Worm (Caenorhabditis elegans): ENCODE results near the gene F10E9.10.

Gene F10E9.10

DNA sequence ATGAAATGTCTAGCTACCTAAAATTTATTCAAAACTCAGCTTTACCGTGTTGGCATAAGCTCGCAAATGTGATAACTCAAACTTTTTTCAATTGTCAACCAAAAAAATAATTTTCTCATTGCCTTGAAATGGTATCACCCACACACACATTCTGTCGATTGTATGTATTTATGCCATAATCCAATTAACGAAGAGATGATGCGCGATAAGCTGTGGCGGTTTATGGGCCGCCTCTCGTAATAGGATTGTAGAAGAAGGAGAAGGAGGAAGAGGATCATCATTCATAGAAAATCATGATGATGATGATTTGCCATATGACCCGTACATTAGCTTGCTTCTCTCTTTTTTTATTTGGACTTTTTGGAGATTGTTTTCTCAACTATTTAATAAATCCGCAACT, 30.9 kb downstream of the F10E9.10 start:
- TF ChIP-seq nhr-11 (tag; optimal IDR thresholded peaks at IDR 0.05) (no peak), egl-5 (tag; optimal IDR thresholded peaks at IDR 0.05) (peak; percentile 39)

DNA sequence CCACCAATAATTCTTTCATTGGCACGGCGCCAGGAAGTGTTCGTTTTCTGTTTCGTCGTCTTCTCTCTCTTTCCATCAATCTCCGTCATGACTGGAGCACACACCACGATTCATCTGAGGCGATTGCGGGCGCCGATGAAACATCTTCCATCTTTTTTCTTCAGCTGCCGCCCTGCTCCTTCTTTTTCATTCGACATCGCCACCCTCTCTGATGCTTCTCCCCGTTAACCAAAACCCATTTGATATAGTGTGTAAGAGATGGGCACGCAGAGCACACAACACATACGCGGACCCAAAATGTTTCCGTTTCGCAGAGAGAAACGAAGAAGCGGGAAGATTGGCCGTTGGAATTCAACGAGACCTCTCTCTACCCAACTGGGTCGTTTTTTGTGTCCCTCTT, 32.6 kb downstream of the F10E9.10 start:
- TF ChIP-seq ceh-9 (tag; optimal IDR thresholded peaks at IDR 0.05) = no peak
- no peak for TF ChIP-seq egl-27 (tag; optimal IDR thresholded peaks at IDR 0.05)
- peak; percentile 18 for TF ChIP-seq hmg-11 (tag; optimal IDR thresholded peaks at IDR 0.05)
- TF ChIP-seq lin-39 (tag; optimal IDR thresholded peaks at IDR 0.05) = peak; percentile 75
- TF ChIP-seq daf-12 (tag; optimal IDR thresholded peaks at IDR 0.05) = no peak
- no peak for TF ChIP-seq ama-1 (optimal IDR thresholded peaks at IDR 0.05)
- peak; percentile 59 for TF ChIP-seq nfya-1 (tag; optimal IDR thresholded peaks at IDR 0.05; ENCODE audit: insufficient read depth)
- no peak for TF ChIP-seq R02D3.7 (tag; optimal IDR thresholded peaks at IDR 0.05)
- TF ChIP-seq nhr-237 (tag; optimal IDR thresholded peaks at IDR 0.05) = no peak

DNA sequence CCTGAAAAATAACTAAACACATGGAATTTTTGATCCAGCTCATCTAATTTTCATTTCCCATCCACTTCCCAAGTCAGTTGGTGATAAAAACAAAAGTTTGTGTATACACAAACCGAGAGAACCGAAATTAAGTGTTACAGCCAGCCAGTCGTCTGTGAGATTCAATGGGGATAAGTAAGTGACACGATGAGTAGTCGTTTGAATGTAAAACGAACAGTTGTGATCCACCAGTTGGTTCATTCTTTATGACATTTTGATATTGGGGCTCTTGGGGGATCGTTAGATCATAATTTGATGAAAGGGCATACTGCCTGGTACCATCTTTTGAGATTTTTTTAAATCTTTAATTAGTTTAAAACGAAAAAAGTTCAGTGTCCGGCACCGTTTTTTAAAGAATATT, 33.3 kb downstream of the F10E9.10 start:
- TF ChIP-seq R02D3.7 (tag; optimal IDR thresholded peaks at IDR 0.05) (no peak), egl-5 (tag; optimal IDR thresholded peaks at IDR 0.05) (peak; percentile 5), fos-1 (tag; optimal IDR thresholded peaks at IDR 0.05) (no peak), nhr-237 (tag; optimal IDR thresholded peaks at IDR 0.05) (no peak)

DNA sequence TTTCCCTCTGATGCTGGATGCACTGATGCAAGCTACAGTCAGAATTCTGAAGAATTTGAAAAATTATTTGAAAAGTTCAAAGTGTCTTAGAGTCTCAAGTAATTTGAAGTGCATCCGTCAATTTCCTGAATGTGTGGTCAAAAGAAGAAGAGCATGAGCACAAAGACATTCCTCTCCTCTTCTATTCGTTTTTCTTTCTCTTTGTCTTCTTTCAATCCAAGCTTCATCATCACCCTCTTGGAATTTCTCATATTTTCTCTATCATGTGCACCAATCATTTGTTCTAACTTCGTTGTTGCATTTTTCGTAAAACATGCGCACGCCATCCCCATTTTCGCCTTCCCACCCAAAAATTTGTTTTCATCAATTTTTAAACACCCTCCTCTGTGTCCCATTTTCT, 34.1 kb downstream of the F10E9.10 start:
- TF ChIP-seq nhr-23 (tag; optimal IDR thresholded peaks at IDR 0.05) = no peak
- TF ChIP-seq elt-1 (tag; optimal IDR thresholded peaks at IDR 0.05) = no peak
- TF ChIP-seq nhr-76 (tag; optimal IDR thresholded peaks at IDR 0.05) = no peak
- peak; percentile 74 for TF ChIP-seq fkh-10 (GFP tag; optimal IDR thresholded peaks at IDR 0.05)

DNA sequence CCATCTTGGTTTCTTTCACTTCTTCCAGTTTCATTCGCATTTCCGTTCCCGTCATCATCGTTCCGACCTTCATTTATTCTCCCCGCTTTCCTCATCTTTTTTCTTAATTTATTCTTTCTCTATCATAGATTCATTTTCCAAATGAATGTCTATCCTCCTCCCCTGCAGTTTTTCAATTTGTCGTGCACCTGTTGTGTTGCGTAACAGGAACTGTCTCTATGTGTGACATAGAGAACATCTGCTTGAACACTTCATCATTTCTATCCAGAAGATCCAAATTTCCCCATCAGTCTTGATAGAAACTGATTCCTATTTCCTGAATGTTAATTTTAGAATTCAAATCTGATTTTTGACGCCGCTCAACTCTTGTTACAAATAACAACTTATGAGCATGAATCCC, 36.6 kb downstream of the F10E9.10 start:
- no peak for TF ChIP-seq snpc-4 (tag; optimal IDR thresholded peaks at IDR 0.05)
- no peak for TF ChIP-seq jun-1 (tag; optimal IDR thresholded peaks at IDR 0.05)
- no peak for TF ChIP-seq nhr-11 (tag; optimal IDR thresholded peaks at IDR 0.05)
- TF ChIP-seq R02D3.7 (tag; optimal IDR thresholded peaks at IDR 0.05) = no peak
- no peak for TF ChIP-seq pha-4 (tag; optimal IDR thresholded peaks at IDR 0.05)
- no peak for TF ChIP-seq egl-5 (tag; optimal IDR thresholded peaks at IDR 0.05)
- TF ChIP-seq nhr-237 (tag; optimal IDR thresholded peaks at IDR 0.05) = no peak
- TF ChIP-seq ceh-16 (tag; optimal IDR thresholded peaks at IDR 0.05) = no peak
- TF ChIP-seq nhr-28 (tag; optimal IDR thresholded peaks at IDR 0.05) = no peak
- TF ChIP-seq nhr-23 (tag; optimal IDR thresholded peaks at IDR 0.05) = no peak
- TF ChIP-seq hmg-11 (tag; optimal IDR thresholded peaks at IDR 0.05) = no peak

DNA sequence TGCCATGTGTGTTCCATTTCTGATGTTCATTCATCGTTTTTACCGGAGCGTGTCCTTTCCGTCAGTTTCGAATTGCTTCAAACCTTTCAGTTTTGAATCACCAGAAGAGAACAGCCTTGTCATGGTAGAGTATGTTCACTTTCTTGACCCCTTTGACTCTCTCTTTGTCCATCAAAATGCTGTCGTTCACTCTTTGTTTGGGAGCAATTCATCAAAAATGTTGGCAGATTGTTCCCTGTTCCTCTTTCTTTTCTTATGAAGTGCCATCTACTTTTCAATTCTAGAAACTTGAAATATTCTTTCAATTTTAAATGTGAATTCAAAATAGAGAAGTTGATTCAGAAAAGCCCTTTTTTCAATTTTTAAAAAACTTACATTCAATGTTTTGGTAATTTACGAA, 38.8 kb downstream of the F10E9.10 start:
- no peak for TF ChIP-seq ZK546.5 (tag; optimal IDR thresholded peaks at IDR 0.05)
- no peak for TF ChIP-seq nhr-23 (tag; optimal IDR thresholded peaks at IDR 0.05)
- no peak for TF ChIP-seq nhr-11 (tag; optimal IDR thresholded peaks at IDR 0.05)
- no peak for TF ChIP-seq egl-27 (tag; optimal IDR thresholded peaks at IDR 0.05)
- TF ChIP-seq tbx-2 (tag; optimal IDR thresholded peaks at IDR 0.05) = no peak
- TF ChIP-seq lin-15B (tag; optimal IDR thresholded peaks at IDR 0.05) = no peak
- TF ChIP-seq jun-1 (tag; optimal IDR thresholded peaks at IDR 0.05) = no peak
- no peak for TF ChIP-seq nhr-76 (tag; optimal IDR thresholded peaks at IDR 0.05)
- TF ChIP-seq nhr-25 (tag; optimal IDR thresholded peaks at IDR 0.05) = no peak
- TF ChIP-seq nhr-237 (tag; optimal IDR thresholded peaks at IDR 0.05) = no peak
- no peak for TF ChIP-seq ceh-82 (tag; optimal IDR thresholded peaks at IDR 0.05)
- no peak for TF ChIP-seq nhr-12 (tag; optimal IDR thresholded peaks at IDR 0.05)
- TF ChIP-seq unc-62 (GFP tag; optimal IDR thresholded peaks at IDR 0.05) = no peak
- no peak for TF ChIP-seq fos-1 (tag; optimal IDR thresholded peaks at IDR 0.05)
- TF ChIP-seq nhr-67 (tag; optimal IDR thresholded peaks at IDR 0.05) = no peak
- no peak for TF ChIP-seq ztf-4 (tag; optimal IDR thresholded peaks at IDR 0.05)

DNA sequence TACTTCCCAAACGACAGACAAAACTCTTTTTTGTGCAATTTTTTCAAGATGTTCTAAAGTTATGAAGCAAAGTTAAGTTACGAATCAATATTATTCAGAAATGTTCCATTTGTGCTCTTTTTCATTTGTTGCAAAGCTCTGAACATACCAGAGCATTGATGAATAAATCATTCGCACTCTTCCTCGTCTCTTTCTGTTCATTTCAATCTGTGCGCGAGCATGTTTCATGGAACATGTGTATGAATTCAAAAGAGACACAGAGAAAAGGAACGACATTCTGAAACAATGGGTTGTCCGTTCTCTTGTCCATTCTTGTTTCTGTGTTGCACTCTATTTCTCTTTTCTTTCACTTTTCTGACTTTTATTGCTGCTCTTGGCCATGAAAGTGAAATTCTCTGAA, 39.7 kb downstream of the F10E9.10 start:
- no peak for TF ChIP-seq egl-5 (tag; optimal IDR thresholded peaks at IDR 0.05)

DNA sequence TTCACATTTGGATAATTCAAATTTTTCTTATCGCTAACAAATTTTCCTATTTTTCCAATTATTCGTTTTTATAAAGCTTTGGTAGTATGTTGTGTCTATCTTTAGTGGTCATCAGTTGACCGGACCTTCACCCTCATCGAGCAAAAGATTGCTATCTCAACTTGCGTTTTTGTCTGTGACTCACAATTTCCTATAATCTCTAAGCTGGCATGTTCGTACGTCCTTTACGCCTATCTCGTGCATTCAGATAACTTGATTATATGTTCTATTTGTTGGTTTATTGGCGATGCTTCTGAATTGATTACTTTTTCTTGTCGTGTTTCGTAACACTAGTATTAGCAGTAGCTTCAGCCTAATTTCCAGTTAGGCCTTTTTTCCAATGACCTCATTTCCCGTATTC, 40.5 kb downstream of the F10E9.10 start:
- TF ChIP-seq ceh-28 (tag; optimal IDR thresholded peaks at IDR 0.05) (no peak), elt-1 (tag; optimal IDR thresholded peaks at IDR 0.05) (peak; percentile 20)
